Worm (Caenorhabditis elegans): ENCODE measurements around the gene sao-1.

DNA sequence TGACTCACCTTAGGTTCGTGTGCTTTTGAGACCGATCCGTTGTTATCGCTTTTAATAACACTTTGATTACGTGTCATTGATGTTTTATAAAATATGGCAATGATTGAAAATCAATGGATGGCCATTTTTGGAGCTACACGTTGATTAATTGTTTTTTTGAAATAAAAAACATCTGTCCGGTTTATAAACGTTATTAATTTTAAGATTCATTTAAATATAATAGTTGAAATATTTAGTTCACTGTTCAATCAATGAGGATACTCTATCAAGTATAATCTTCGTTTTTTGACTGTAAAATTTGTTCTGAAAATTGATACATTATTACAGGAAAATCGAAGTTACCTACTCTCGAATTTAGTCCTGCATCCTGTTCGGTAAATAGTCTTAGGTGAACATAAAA is 5.5 kb upstream of the sao-1 start, which contains the start of gene R10D12.10:
- TF ChIP-seq ZK546.5 (tag; optimal IDR thresholded peaks at IDR 0.05) (no peak), lin-15B (tag; optimal IDR thresholded peaks at IDR 0.05) (no peak), ceh-9 (tag; optimal IDR thresholded peaks at IDR 0.05) (no peak), zag-1 (tag; optimal IDR thresholded peaks at IDR 0.05) (no peak)

All from whole organism, L3 larva.